Worm (Caenorhabditis elegans): ENCODE measurements around the gene pqn-71.
A peak's percentile ranks its signal among the peaks of the same experiment; 100 is the strongest.

pqn-71 gene

ce11 chrV:15454322-15454721 is 11.2 kb upstream of the pqn-71 start (continued):
- TF ChIP-seq D2030.7 (GFP tag; IDR thresholded peaks at IDR 0.05) (peak; percentile 80), rcor-1 (GFP tag; IDR thresholded peaks at IDR 0.05) (peak; percentile 55; the same call in 1 of the 2 replicates), lag-1 (GFP tag; IDR thresholded peaks at IDR 0.05) (0 out of 2 replicates have a peak, but pooled peaks have one; percentile 30), aptf-2 (GFP tag; conservative IDR thresholded peaks at IDR 0.05) (no peak), somi-1 (GFP tag; optimal IDR thresholded peaks at IDR 0.05) (peak; percentile 2), ZK185.1 (tag; optimal IDR thresholded peaks at IDR 0.05; ENCODE audit: poor library complexity, severe bottlenecking) (peak; percentile 43), hmg-20 (GFP tag; IDR thresholded peaks at IDR 0.05) (0 out of 2 replicates have a peak, but pooled peaks have one; percentile 20), tbx-9 (tag; optimal IDR thresholded peaks at IDR 0.05; ENCODE audit: borderline replicate concordance) (no peak), snpc-1.3 (tag; optimal IDR thresholded peaks at IDR 0.05; ENCODE audit: insufficient read depth) (no peak), dox-1 (GFP tag; IDR thresholded peaks at IDR 0.05) (peak; percentile 43; the same call in 1 of the 2 replicates), nhr-90 (tag; optimal IDR thresholded peaks at IDR 0.05) (peak; percentile 23), die-1 (tag; optimal IDR thresholded peaks at IDR 0.05) (peak; percentile 48), unc-62 (GFP tag; optimal IDR thresholded peaks at IDR 0.05) (no peak), mcd-1 (GFP tag; IDR thresholded peaks at IDR 0.05) (no peak), nfya-2 (GFP tag; IDR thresholded peaks at IDR 0.05) (no peak), madf-6 (GFP tag; IDR thresholded peaks at IDR 0.05) (peak; percentile 65), fkh-3 (tag; optimal IDR thresholded peaks at IDR 0.05) (peak; percentile 32), ceh-91 (GFP tag; IDR thresholded peaks at IDR 0.05) (no peak), madf-10 (tag; optimal IDR thresholded peaks at IDR 0.05) (no peak), zfh-2 (GFP tag; conservative IDR thresholded peaks at IDR 0.05) (no peak), B0261.1 (tag; optimal IDR thresholded peaks at IDR 0.05) (peak; percentile 67), snpc-1.1 (tag; optimal IDR thresholded peaks at IDR 0.05; ENCODE audit: insufficient read depth) (no peak), egl-44 (GFP tag; IDR thresholded peaks at IDR 0.05) (peak; percentile 67; the same call in 1 of the 2 replicates), F37B4.10 (GFP tag; IDR thresholded peaks at IDR 0.05) (no peak), F52B5.7 (tag; optimal IDR thresholded peaks at IDR 0.05) (peak; percentile 21), repo-1 (tag; optimal IDR thresholded peaks at IDR 0.05) (no peak), hlh-12 (tag; optimal IDR thresholded peaks at IDR 0.05) (no peak), Y53F4B.3 (GFP tag; IDR thresholded peaks at IDR 0.05) (0 out of 2 replicates have a peak, but pooled peaks have one; percentile 28), athp-1 (tag; optimal IDR thresholded peaks at IDR 0.05) (peak; percentile 17), mxl-1 (tag; optimal IDR thresholded peaks at IDR 0.05) (peak; percentile 10), bed-1 (GFP tag; IDR thresholded peaks at IDR 0.05) (no peak), attf-5 (GFP tag; optimal IDR thresholded peaks at IDR 0.05) (peak; percentile 22), rec-8 (tag; optimal IDR thresholded peaks at IDR 0.05) (peak in 1 of 2 experiments; percentile 67), hsf-1 (GFP tag; IDR thresholded peaks at IDR 0.05) (0 out of 2 replicates have a peak, but pooled peaks have one; percentile 51), sea-2 (GFP tag; IDR thresholded peaks at IDR 0.05) (no peak), aptf-3 (GFP tag; IDR thresholded peaks at IDR 0.05) (0 out of 2 replicates have a peak, but pooled peaks have one; percentile 26), lin-35 (GFP tag; optimal IDR thresholded peaks at IDR 0.05) (no peak), ztf-26 (tag; optimal IDR thresholded peaks at IDR 0.05) (no peak)

ce11 chrV:15459088-15459487 is 6.4 kb upstream of the pqn-71 start, which contains the start of gene str-71:
TSS of gene str-71 (minus strand) at chrV:15459188.
- TF ChIP-seq F49E8.2 (tag; optimal IDR thresholded peaks at IDR 0.05; ENCODE audit: insufficient read depth), result no peak
- TF ChIP-seq Y95B8A.8 (GFP tag; IDR thresholded peaks at IDR 0.05), result no peak
- TF ChIP-seq sea-2 (GFP tag; IDR thresholded peaks at IDR 0.05), result no peak
- TF ChIP-seq hrde-1 (tag; optimal IDR thresholded peaks at IDR 0.05; ENCODE audit: borderline replicate concordance), result no peak
- TF ChIP-seq tlf-1 (GFP tag; optimal IDR thresholded peaks at IDR 0.05), result no peak
- TF ChIP-seq snpc-3.4 (tag; optimal IDR thresholded peaks at IDR 0.05), result no peak
- TF ChIP-seq nhr-27 (tag; optimal IDR thresholded peaks at IDR 0.05), result no peak
- TF ChIP-seq zim-3 (tag; optimal IDR thresholded peaks at IDR 0.05), result no peak
- TF ChIP-seq unc-62 (GFP tag; optimal IDR thresholded peaks at IDR 0.05), result no peak
- no peak for TF ChIP-seq F33H1.4 (GFP tag; IDR thresholded peaks at IDR 0.05)
- no peak for TF ChIP-seq mxl-1 (tag; optimal IDR thresholded peaks at IDR 0.05)

Measured in whole organism, young adult.